Fruit fly (Drosophila melanogaster): ENCODE data around the gene CG46394.

Gene CG46394

dm6 chr3L:11579919-11580318, 20.3 kb upstream of the CG46394 start, which contains the start of gene CG43390 (continued):
- peak; percentile 94 for TF ChIP-seq caup (GFP tag; optimal IDR thresholded peaks at IDR 0.05; ENCODE audit: severe bottlenecking)
- peak; percentile 9 for TF ChIP-seq D19B (GFP tag; optimal IDR thresholded peaks at IDR 0.05)
- no peak for TF ChIP-seq fd96Cb (tag; optimal IDR thresholded peaks at IDR 0.05)
- no peak for TF ChIP-seq klu (GFP tag; IDR thresholded peaks at IDR 0.05)
- no peak for TF ChIP-seq D19A (tag; optimal IDR thresholded peaks at IDR 0.05)
- TF ChIP-seq Atf6 (GFP tag; IDR thresholded peaks at IDR 0.05), result peak; percentile 69
- peak; percentile 16 for TF ChIP-seq her (GFP tag; optimal IDR thresholded peaks at IDR 0.05)
- no peak for TF ChIP-seq vnd (GFP tag; IDR thresholded peaks at IDR 0.05; ENCODE audit: partially characterized antibody)
- no peak for TF ChIP-seq CG14710 (tag; optimal IDR thresholded peaks at IDR 0.05)
- TF ChIP-seq CG8281 (tag; optimal IDR thresholded peaks at IDR 0.05), result peak; percentile 14
- TF ChIP-seq Atf-2 (GFP tag; optimal IDR thresholded peaks at IDR 0.05), result no peak
- TF ChIP-seq sug (tag; optimal IDR thresholded peaks at IDR 0.05), result peak; percentile 39
- peak; percentile 37 for TF ChIP-seq Xrp1 (GFP tag; IDR thresholded peaks at IDR 0.05)
- TF ChIP-seq Bdp1 (GFP tag; optimal IDR thresholded peaks at IDR 0.05), result no peak
- TF ChIP-seq Sox102F (GFP tag; optimal IDR thresholded peaks at IDR 0.05), result peak; percentile 31
- TF ChIP-seq gro (GFP tag; optimal IDR thresholded peaks at IDR 0.05), result peak; percentile 59
- no peak for TF ChIP-seq knrl (GFP tag; IDR thresholded peaks at IDR 0.05; ENCODE audit: partially characterized antibody)
- peak in 1 of 2 experiments; percentile 31 for TF ChIP-seq dpn (GFP tag; optimal IDR thresholded peaks at IDR 0.05)
- TF ChIP-seq sens-2 (GFP tag; IDR thresholded peaks at IDR 0.05), result no peak
- no peak for TF ChIP-seq Doc3 (GFP tag; IDR thresholded peaks at IDR 0.05; ENCODE audit: partially characterized antibody)
- no peak for TF ChIP-seq CHES-1-like (GFP tag; optimal IDR thresholded peaks at IDR 0.05)
- TF ChIP-seq ttk (GFP tag; IDR thresholded peaks at IDR 0.05), result no peak
- peak; percentile 12 for TF ChIP-seq eyg (GFP tag; optimal IDR thresholded peaks at IDR 0.05)
- peak; percentile 7 for TF ChIP-seq CG2875 (GFP tag; optimal IDR thresholded peaks at IDR 0.05)
- no peak for TF ChIP-seq CG2202 (tag; optimal IDR thresholded peaks at IDR 0.05)
- no peak for TF ChIP-seq CG18011 (GFP tag; optimal IDR thresholded peaks at IDR 0.05)
- no peak for TF ChIP-seq tin (GFP tag; optimal IDR thresholded peaks at IDR 0.05)
- TF ChIP-seq CG10274 (GFP tag; optimal IDR thresholded peaks at IDR 0.05), result no peak
- no peak for TF ChIP-seq wor (GFP tag; IDR thresholded peaks at IDR 0.05)
- TF ChIP-seq h (optimal IDR thresholded peaks at IDR 0.05), result no peak
- peak; percentile 45 for TF ChIP-seq Hey (tag; optimal IDR thresholded peaks at IDR 0.05)
- no peak for TF ChIP-seq gsb-n (tag; optimal IDR thresholded peaks at IDR 0.05)
- no peak for TF ChIP-seq CG8388 (GFP tag; optimal IDR thresholded peaks at IDR 0.05)
- no peak for TF ChIP-seq croc (GFP tag; conservative IDR thresholded peaks at IDR 0.05)
- TF ChIP-seq CG7745 (tag; optimal IDR thresholded peaks at IDR 0.05), result no peak
- no peak for TF ChIP-seq Sin3A (optimal IDR thresholded peaks at IDR 0.05)
- no peak for TF ChIP-seq Dip2 (GFP tag; IDR thresholded peaks at IDR 0.05)
- peak; percentile 72 for TF ChIP-seq CG15269 (tag; optimal IDR thresholded peaks at IDR 0.05)
- peak; percentile 28; the same call in 1 of the 2 replicates for TF ChIP-seq CG11247 (GFP tag; IDR thresholded peaks at IDR 0.05)
- peak; percentile 5 for TF ChIP-seq CG12391 (tag; optimal IDR thresholded peaks at IDR 0.05)
- no peak for TF ChIP-seq CG1602 (GFP tag; optimal IDR thresholded peaks at IDR 0.05)
- TF ChIP-seq exex (tag; optimal IDR thresholded peaks at IDR 0.05), result peak; percentile 40
- TF ChIP-seq Meics (GFP tag; optimal IDR thresholded peaks at IDR 0.05), result no peak
- no peak for TF ChIP-seq CG14965 (GFP tag; optimal IDR thresholded peaks at IDR 0.05; ENCODE audit: borderline replicate concordance)
- TF ChIP-seq gem (tag; optimal IDR thresholded peaks at IDR 0.05), result peak; percentile 59
- TF ChIP-seq CG7556 (GFP tag; optimal IDR thresholded peaks at IDR 0.05), result peak; percentile 24
- no peak for TF ChIP-seq CG6689 (GFP tag; IDR thresholded peaks at IDR 0.05)
- peak; percentile 41 for TF ChIP-seq CG1603 (tag; optimal IDR thresholded peaks at IDR 0.05)
- TF ChIP-seq sob (GFP tag; IDR thresholded peaks at IDR 0.05), result peak; percentile 68; the same call in 1 of the 2 replicates
- peak; percentile 51; the same call in 1 of the 3 replicates for TF ChIP-seq dysf (GFP tag; IDR thresholded peaks at IDR 0.05)
- TF ChIP-seq Rfx (GFP tag; IDR thresholded peaks at IDR 0.05), result peak; percentile 77; the same call in 1 of the 2 replicates

Data from whole organism, embryonic.